Worm (Caenorhabditis elegans) whole organism, L2 larva: ENCODE data around the gene srab-10.

ENCODE experiments used
- alr-1 ChIP-seq: fragments of 150-350 bp; optimal IDR thresholded peaks from 2 replicates; lab custom pipeline; 2014; ENCODE audit warnings: missing biosample characterization, missing genetic modification characterization
- aly-2 ChIP-seq: fragments of 150-350 bp; optimal IDR thresholded peaks from 2 replicates; lab custom pipeline; 2014; ENCODE audit warnings: missing biosample characterization, missing genetic modification characterization
- elt-1 ChIP-seq: fragments of 150-350 bp; optimal IDR thresholded peaks from 2 replicates; lab custom pipeline; 2014; ENCODE audit warnings: missing biosample characterization, missing genetic modification characterization
- elt-3 ChIP-seq: sonication (generic microtip); optimal IDR thresholded peaks from 2 replicates; lab custom pipeline; 2017; ENCODE audit warnings: missing biosample characterization, missing genetic modification characterization
- lin-39 ChIP-seq: fragments of 150-350 bp; optimal IDR thresholded peaks from 2 replicates; lab custom pipeline; 2014; ENCODE audit warnings: missing biosample characterization, missing genetic modification reagents, missing genetic modification characterization
- nhr-11 ChIP-seq: fragments of 150-350 bp; optimal IDR thresholded peaks from 2 replicates; lab custom pipeline; 2014; ENCODE audit warnings: missing biosample characterization, missing genetic modification characterization
- nhr-129 ChIP-seq: fragments of 150-350 bp; optimal IDR thresholded peaks from 2 replicates; lab custom pipeline; 2014; ENCODE audit warnings: missing biosample characterization, missing genetic modification characterization
- nhr-237 ChIP-seq: fragments of 150-350 bp; optimal IDR thresholded peaks from 2 replicates; lab custom pipeline; 2014; ENCODE audit warnings: missing biosample characterization, missing genetic modification characterization
- unc-39 ChIP-seq: fragments of 150-350 bp; optimal IDR thresholded peaks from 2 replicates; lab custom pipeline; 2014; ENCODE audit warnings: missing biosample characterization, missing genetic modification characterization
- unc-62 ChIP-seq: fragments of 150-350 bp; optimal IDR thresholded peaks from 2 replicates; lab custom pipeline; 2014; ENCODE audit warnings: missing biosample characterization, missing genetic modification reagents, missing genetic modification characterization

DNA sequence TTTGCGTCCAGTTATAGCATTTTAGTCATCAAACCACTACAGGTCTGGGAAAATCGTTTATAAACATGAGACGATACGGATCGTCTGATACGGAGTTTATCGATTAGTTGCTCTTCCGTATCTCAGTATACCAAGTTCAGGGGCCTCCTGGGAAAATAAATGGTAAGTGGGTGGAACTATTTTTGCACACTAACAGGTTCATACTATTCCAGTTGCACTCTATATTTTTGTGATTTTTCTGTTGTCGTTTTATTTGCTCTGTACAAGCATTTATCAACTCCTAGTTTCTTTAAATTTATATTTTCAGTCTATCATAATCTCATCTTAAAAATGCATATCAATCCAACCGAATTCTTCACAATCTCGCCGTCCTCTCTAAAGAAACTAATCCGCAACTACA is 29.4 kb downstream of the srab-10 start, which contains the start of gene Y73C8C.3:
- TF ChIP-seq nhr-237 = no peak
- TF ChIP-seq aly-2 (tag; lab: Kevin White, UChicago) = no peak
- no peak for TF ChIP-seq elt-3 (tag; lab: Kevin White, UChicago)
- no peak for TF ChIP-seq unc-39 (tag; lab: Kevin White, UChicago)
- TF ChIP-seq unc-62 (GFP tag; lab: Kevin White, UChicago) = no peak
- no peak for TF ChIP-seq nhr-11
- TF ChIP-seq lin-39 (tag; lab: Kevin White, UChicago) = no peak
- no peak for TF ChIP-seq nhr-129 (tag; lab: Kevin White, UChicago)
- TF ChIP-seq alr-1 (tag; lab: Kevin White, UChicago) = no peak
- no peak for TF ChIP-seq elt-1 (tag; lab: Kevin White, UChicago)
